Fruit fly (Drosophila melanogaster): ENCODE data around the gene Rab14.

Rab14 gene

DNA sequence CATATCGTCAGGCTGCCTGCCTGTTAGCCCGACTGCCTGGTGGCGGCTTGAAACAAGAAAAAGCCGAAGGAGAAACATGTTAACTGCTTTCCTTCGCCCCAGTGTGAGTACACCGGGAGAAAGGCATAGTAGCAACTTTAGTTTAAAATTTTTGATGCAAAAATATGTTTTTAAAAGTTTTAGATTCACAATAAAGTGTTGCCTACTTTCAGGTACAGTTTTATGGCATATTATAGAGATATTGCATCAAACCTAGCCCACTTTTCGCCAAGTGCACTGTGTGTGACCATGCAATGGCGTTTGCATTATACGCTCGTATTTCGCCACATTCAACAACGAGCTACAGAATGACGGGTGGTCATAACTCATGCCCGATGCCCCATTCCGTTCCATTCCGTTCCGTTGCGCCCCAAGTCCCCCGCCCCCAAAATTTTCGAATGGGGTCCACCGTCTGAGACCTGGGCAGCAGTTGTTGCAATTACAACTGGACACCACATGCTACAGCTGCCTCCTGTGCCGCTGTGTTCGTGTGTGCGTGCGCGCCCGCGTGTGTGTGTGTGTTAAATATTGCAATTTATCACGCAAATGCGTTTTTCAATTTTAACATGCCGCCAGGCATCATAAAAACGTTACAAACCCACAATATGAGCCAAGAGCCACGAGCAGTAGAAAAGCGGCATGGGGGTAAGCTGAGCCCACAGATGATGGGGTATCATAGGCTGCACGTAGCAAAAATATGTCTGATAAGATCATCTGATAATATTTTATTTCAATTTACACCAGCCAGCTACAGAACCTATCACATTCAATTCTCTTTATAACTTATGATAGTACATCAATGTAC, 15.2 kb downstream of the Rab14 start:
- TF ChIP-seq Mnt (GFP tag; optimal IDR thresholded peaks at IDR 0.05): no peak
- TF ChIP-seq pad (GFP tag; optimal IDR thresholded peaks at IDR 0.05): no peak
- no peak for TF ChIP-seq cic (GFP tag; optimal IDR thresholded peaks at IDR 0.05)
- no peak for TF ChIP-seq kay (GFP tag; ENCODE audit: borderline replicate concordance)
- no peak for TF ChIP-seq CG14711 (tag; optimal IDR thresholded peaks at IDR 0.05)
- TF ChIP-seq cnc (optimal IDR thresholded peaks at IDR 0.05): no peak
- TF ChIP-seq Hr96 (GFP tag; optimal IDR thresholded peaks at IDR 0.05): no peak

- TF ChIP-seq CG7045 (GFP tag; optimal IDR thresholded peaks at IDR 0.05): no peak
- no peak for TF ChIP-seq CG12768 (GFP tag; optimal IDR thresholded peaks at IDR 0.05)
- TF ChIP-seq CG14711 (tag; optimal IDR thresholded peaks at IDR 0.05): no peak
- no peak for TF ChIP-seq tj (GFP tag; optimal IDR thresholded peaks at IDR 0.05)
- no peak for TF ChIP-seq bab1 (GFP tag; optimal IDR thresholded peaks at IDR 0.05)
- TF ChIP-seq Hr96 (GFP tag; optimal IDR thresholded peaks at IDR 0.05): no peak
- no peak for TF ChIP-seq cnc (optimal IDR thresholded peaks at IDR 0.05)
- no peak for TF ChIP-seq kay (GFP tag; ENCODE audit: borderline replicate concordance)
These were observed 15.8 kb downstream of the Rab14 start for dm6 chr2L:14370777-14371096.

dm6 chr2L:14372254-14372717, 17.3 kb downstream of the Rab14 start:
- no peak for TF ChIP-seq cic (GFP tag; optimal IDR thresholded peaks at IDR 0.05)
- TF ChIP-seq Clk (GFP tag; optimal IDR thresholded peaks at IDR 0.05): no peak
- no peak for TF ChIP-seq ovo (GFP tag; optimal IDR thresholded peaks at IDR 0.05)
- TF ChIP-seq CG12768 (GFP tag; optimal IDR thresholded peaks at IDR 0.05): no peak
- TF ChIP-seq cnc (optimal IDR thresholded peaks at IDR 0.05): no peak
- TF ChIP-seq Hr96 (GFP tag; optimal IDR thresholded peaks at IDR 0.05): no peak
- TF ChIP-seq CG7045 (GFP tag; optimal IDR thresholded peaks at IDR 0.05): no peak
- TF ChIP-seq CG1620 (GFP tag; optimal IDR thresholded peaks at IDR 0.05): no peak
- TF ChIP-seq CG14711 (tag; optimal IDR thresholded peaks at IDR 0.05): no peak

dm6 chr2L:14373250-14373649, 18.3 kb downstream of the Rab14 start:
- TF ChIP-seq Crg-1 (GFP tag; optimal IDR thresholded peaks at IDR 0.05): no peak
- no peak for TF ChIP-seq Mnt (GFP tag; optimal IDR thresholded peaks at IDR 0.05)
- no peak for TF ChIP-seq ovo (GFP tag; optimal IDR thresholded peaks at IDR 0.05)
- no peak for TF ChIP-seq CG1620 (GFP tag; optimal IDR thresholded peaks at IDR 0.05)
- TF ChIP-seq toe (GFP tag; optimal IDR thresholded peaks at IDR 0.05): no peak
- TF ChIP-seq CG7101 (tag; optimal IDR thresholded peaks at IDR 0.05): no peak
- TF ChIP-seq cnc (optimal IDR thresholded peaks at IDR 0.05): no peak
- TF ChIP-seq tj (GFP tag; optimal IDR thresholded peaks at IDR 0.05): no peak
- TF ChIP-seq CG11617 (GFP tag; optimal IDR thresholded peaks at IDR 0.05): no peak
- TF ChIP-seq CG33017 (tag; optimal IDR thresholded peaks at IDR 0.05): no peak
- TF ChIP-seq bab1 (GFP tag; optimal IDR thresholded peaks at IDR 0.05): no peak
- no peak for TF ChIP-seq CG5204 (GFP tag; optimal IDR thresholded peaks at IDR 0.05)
- no peak for TF ChIP-seq Hr96 (GFP tag; optimal IDR thresholded peaks at IDR 0.05)
- TF ChIP-seq CG7045 (GFP tag; optimal IDR thresholded peaks at IDR 0.05): no peak
- no peak for TF ChIP-seq Clk (GFP tag; optimal IDR thresholded peaks at IDR 0.05)
- no peak for TF ChIP-seq pad (GFP tag; optimal IDR thresholded peaks at IDR 0.05)
- no peak for TF ChIP-seq CG14711 (tag; optimal IDR thresholded peaks at IDR 0.05)
- TF ChIP-seq kay (GFP tag; ENCODE audit: borderline replicate concordance): no peak

DNA sequence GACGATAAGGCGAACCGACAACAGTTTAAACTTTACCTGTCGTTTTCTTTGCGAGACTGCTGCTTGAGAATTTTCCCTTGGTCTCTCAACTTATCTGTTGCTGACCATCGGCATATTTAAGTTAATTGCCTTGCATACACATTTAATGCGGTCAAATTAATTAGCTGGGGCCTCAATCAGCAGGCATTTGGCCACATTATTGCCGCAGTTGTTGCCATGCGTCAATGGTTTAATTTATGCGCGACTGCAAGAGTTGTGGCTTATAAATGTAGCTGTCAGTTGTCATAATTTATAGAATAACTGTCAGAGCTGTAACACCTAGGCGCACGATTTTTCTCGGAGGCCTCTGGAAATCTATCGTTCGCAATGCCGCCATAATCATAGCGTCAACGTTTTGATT, 19.1 kb downstream of the Rab14 start:
- TF ChIP-seq pad (GFP tag; optimal IDR thresholded peaks at IDR 0.05) (no peak), cic (GFP tag; optimal IDR thresholded peaks at IDR 0.05) (no peak), Clk (GFP tag; optimal IDR thresholded peaks at IDR 0.05) (no peak), toe (GFP tag; optimal IDR thresholded peaks at IDR 0.05) (no peak), Mnt (GFP tag; optimal IDR thresholded peaks at IDR 0.05) (no peak), CG7045 (GFP tag; optimal IDR thresholded peaks at IDR 0.05) (no peak), CG5204 (GFP tag; optimal IDR thresholded peaks at IDR 0.05) (no peak), tj (GFP tag; optimal IDR thresholded peaks at IDR 0.05) (no peak), kay (GFP tag; ENCODE audit: borderline replicate concordance) (no peak), CG1620 (GFP tag; optimal IDR thresholded peaks at IDR 0.05) (no peak), Crg-1 (GFP tag; optimal IDR thresholded peaks at IDR 0.05) (no peak), Hr96 (GFP tag; optimal IDR thresholded peaks at IDR 0.05) (no peak), CG11617 (GFP tag; optimal IDR thresholded peaks at IDR 0.05) (no peak)

dm6 chr2L:14376484-14377254, 21.7 kb downstream of the Rab14 start:
- TF ChIP-seq tj (GFP tag; optimal IDR thresholded peaks at IDR 0.05): no peak
- TF ChIP-seq Mnt (GFP tag; optimal IDR thresholded peaks at IDR 0.05): no peak

- no peak for TF ChIP-seq kay (GFP tag; ENCODE audit: borderline replicate concordance)
- TF ChIP-seq CG1620 (GFP tag; optimal IDR thresholded peaks at IDR 0.05): no peak
- no peak for TF ChIP-seq pad (GFP tag; optimal IDR thresholded peaks at IDR 0.05)
- no peak for TF ChIP-seq cnc (optimal IDR thresholded peaks at IDR 0.05)
- TF ChIP-seq Clk (GFP tag; optimal IDR thresholded peaks at IDR 0.05): no peak
- no peak for TF ChIP-seq cic (GFP tag; optimal IDR thresholded peaks at IDR 0.05)
- TF ChIP-seq CG7045 (GFP tag; optimal IDR thresholded peaks at IDR 0.05): no peak
- TF ChIP-seq CG7101 (tag; optimal IDR thresholded peaks at IDR 0.05): no peak
- no peak for TF ChIP-seq CG33017 (tag; optimal IDR thresholded peaks at IDR 0.05)
- TF ChIP-seq Mnt (GFP tag; optimal IDR thresholded peaks at IDR 0.05): no peak
- no peak for TF ChIP-seq ovo (GFP tag; optimal IDR thresholded peaks at IDR 0.05)
These were observed 26.1 kb downstream of the Rab14 start, which contains the start of gene ppk for dm6 chr2L:14381072-14381471. TSS of gene ppk (minus strand) at chr2L:14381172.

All from whole organism, adult.